Fruit fly (Drosophila melanogaster) whole organism, embryonic: ENCODE data around the gene Phb1.

Experiments
- ATbp ChIP-seq: fragments of 200-800 bp; sonication (Bioruptor generic); optimal IDR thresholded peaks from 2 replicates; lab custom pipeline; 2017; ENCODE audit warnings: missing biosample characterization, mild to moderate bottlenecking, missing genetic modification characterization, missing genetic modification reagents
- Atf-2 ChIP-seq: fragments of 200-800 bp; sonication (Bioruptor generic); optimal IDR thresholded peaks from 2 replicates; lab custom pipeline; 2016; ENCODE audit warnings: missing biosample characterization, missing genetic modification characterization
- Awh ChIP-seq: fragments of 200-800 bp; sonication (Bioruptor generic); IDR thresholded peaks from 2 replicates; pipeline ENCODE4, ENCODE4 v1.3.6; 2022; ENCODE audit warnings: missing biosample characterization, missing genetic modification characterization
- CG10979 ChIP-seq: fragments of 200-800 bp; sonication (Bioruptor generic); optimal IDR thresholded peaks from 2 replicates; lab custom pipeline; 2018; ENCODE audit warnings: missing biosample characterization, mild to moderate bottlenecking, missing genetic modification characterization, moderate library complexity
- CG12219 ChIP-seq: fragments of 200-800 bp; sonication (Bioruptor generic); optimal IDR thresholded peaks from 3 replicates; lab custom pipeline; 2018; ENCODE audit warnings: missing biosample characterization, mild to moderate bottlenecking, missing genetic modification characterization
- CG12236 ChIP-seq: fragments of 200-800 bp; sonication (Bioruptor generic); optimal IDR thresholded peaks from 2 replicates; lab custom pipeline; 2016; ENCODE audit warnings: missing biosample characterization, missing genetic modification characterization
- CG13123 ChIP-seq: fragments of 200-800 bp; sonication (Bioruptor generic); optimal IDR thresholded peaks from 2 replicates; lab custom pipeline; 2016; ENCODE audit warnings: missing biosample characterization, missing genetic modification characterization
- CG13424 ChIP-seq: fragments of 200-800 bp; sonication (Bioruptor generic); optimal IDR thresholded peaks from 2 replicates; lab custom pipeline; 2019; ENCODE audit warnings: missing biosample characterization, mild to moderate bottlenecking, missing genetic modification characterization, moderate library complexity
- CG15269 ChIP-seq: fragments of 200-800 bp; sonication (Bioruptor generic); optimal IDR thresholded peaks from 2 replicates; lab custom pipeline; 2018; ENCODE audit warnings: missing biosample characterization, mild to moderate bottlenecking, missing genetic modification characterization, moderate library complexity
- CG17186 ChIP-seq: fragments of 200-800 bp; sonication (Bioruptor generic); optimal IDR thresholded peaks from 3 replicates; lab custom pipeline; 2017; ENCODE audit warnings: missing biosample characterization, missing genetic modification reagents, missing genetic modification characterization
- CG17568 ChIP-seq: fragments of 200-800 bp; sonication (Bioruptor generic); optimal IDR thresholded peaks from 2 replicates; lab custom pipeline; 2018; ENCODE audit warnings: missing biosample characterization, mild to moderate bottlenecking, missing genetic modification characterization, moderate library complexity
- CG17829 ChIP-seq: fragments of 200-800 bp; optimal IDR thresholded peaks from 2 replicates; lab custom pipeline; 2019; ENCODE audit warnings: missing biosample characterization, mild to moderate bottlenecking, missing genetic modification characterization, moderate library complexity
- CG1832 ChIP-seq: fragments of 200-800 bp; sonication (Bioruptor generic); optimal IDR thresholded peaks from 2 replicates; lab custom pipeline; 2017; ENCODE audit warnings: missing biosample characterization, mild to moderate bottlenecking, missing genetic modification characterization, inconsistent platforms
- CG2129 ChIP-seq: fragments of 200-800 bp; sonication (Bioruptor generic); IDR thresholded peaks from 2 replicates; pipeline ENCODE4 v1.3.6; 2022; ENCODE audit warnings: missing biosample characterization, missing genetic modification characterization; ENCODE audit not compliant: partially characterized antibody
- CG2875 ChIP-seq: fragments of 200-800 bp; sonication (Bioruptor generic); optimal IDR thresholded peaks from 2 replicates; lab custom pipeline; 2017; ENCODE audit warnings: missing biosample characterization, mild to moderate bottlenecking, missing genetic modification characterization, missing genetic modification reagents
- CG30431 ChIP-seq: fragments of 200-800 bp; sonication (Bioruptor generic); optimal IDR thresholded peaks from 2 replicates; lab custom pipeline; 2017; ENCODE audit warnings: missing biosample characterization, missing genetic modification characterization
- CG31365 ChIP-seq: fragments of 200-800 bp; sonication (Bioruptor generic); optimal IDR thresholded peaks from 2 replicates; lab custom pipeline; 2018; ENCODE audit warnings: missing biosample characterization, mild to moderate bottlenecking, missing genetic modification characterization
- CG3838 ChIP-seq: fragments of 200-800 bp; sonication (Bioruptor generic); optimal IDR thresholded peaks from 3 replicates; lab custom pipeline; 2016; ENCODE audit warnings: missing biosample characterization, missing genetic modification characterization
- CG6683 ChIP-seq: fragments of 200-800 bp; sonication (Bioruptor generic); optimal IDR thresholded peaks from 2 replicates; lab custom pipeline; 2017; ENCODE audit warnings: missing biosample characterization, mild to moderate bottlenecking, missing genetic modification characterization, missing genetic modification reagents
- CG9727 ChIP-seq: fragments of 200-800 bp; sonication (Bioruptor generic); optimal IDR thresholded peaks from 3 replicates; lab custom pipeline; 2017; ENCODE audit warnings: missing biosample characterization, mild to moderate bottlenecking, missing genetic modification characterization
- Camta ChIP-seq: fragments of 200-800 bp; sonication (Bioruptor generic); optimal IDR thresholded peaks from 2 replicates; lab custom pipeline; 2016; ENCODE audit warnings: missing biosample characterization, missing genetic modification characterization
- Deaf1 ChIP-seq: fragments of 200-800 bp; optimal IDR thresholded peaks from 3 replicates; lab custom pipeline; 2019; ENCODE audit warnings: missing biosample characterization, mild to moderate bottlenecking, missing genetic modification characterization, moderate library complexity
- Dll ChIP-seq: fragments of 200-800 bp; sonication (Bioruptor generic); IDR thresholded peaks from 4 replicates; pipeline ENCODE4 v1.3.6; 2022; ENCODE audit warnings: missing biosample characterization, missing genetic modification characterization; ENCODE audit not compliant: partially characterized antibody
- E2f1 ChIP-seq: fragments of 200-800 bp; sonication (Bioruptor generic); IDR thresholded peaks from 2 replicates; pipeline ENCODE4 v1.3.6; 2022; ENCODE audit warnings: missing biosample characterization, missing genetic modification characterization
- Eip74EF ChIP-seq, 2 experiments: fragments of 200-800 bp in 1 of 2; fragments of >200 bp in 1 of 2; sonication (Bioruptor generic) in 1 of 2; optimal IDR thresholded peaks; 2 replicates each; lab custom pipeline; 2017 to 2019; ENCODE audit warnings: missing biosample characterization in 2 of 2, missing genetic modification characterization in 2 of 2, mild to moderate bottlenecking in 1 of 2, moderate library complexity in 1 of 2
- Fer1 ChIP-seq: fragments of 200-800 bp; sonication (Bioruptor generic); optimal IDR thresholded peaks from 2 replicates; lab custom pipeline; 2017; ENCODE audit warnings: missing biosample characterization, mild to moderate bottlenecking, missing genetic modification characterization
- Hr39 ChIP-seq: fragments of >200 bp; optimal IDR thresholded peaks from 2 replicates; lab custom pipeline; 2017
- Kr ChIP-seq: fragments of 200-800 bp; sonication (Bioruptor generic); optimal IDR thresholded peaks from 2 replicates; lab custom pipeline; 2017; ENCODE audit warnings: missing biosample characterization, mild to moderate bottlenecking, missing genetic modification characterization
- Lhr ChIP-seq: fragments of 200-800 bp; sonication (Bioruptor generic); optimal IDR thresholded peaks from 3 replicates; lab custom pipeline; 2017; ENCODE audit warnings: mild to moderate bottlenecking, missing biosample characterization, missing genetic modification reagents, missing genetic modification characterization
- NC2β ChIP-seq: fragments of 200-800 bp; sonication (Bioruptor generic); optimal IDR thresholded peaks from 2 replicates; lab custom pipeline; 2016; ENCODE audit warnings: missing biosample characterization, missing genetic modification characterization
- Pdp1 ChIP-seq, 2 experiments: fragments of 200-800 bp; sonication (Bioruptor generic); optimal IDR thresholded peaks; 3 replicates each; lab custom pipeline; 2016; ENCODE audit warnings: missing biosample characterization in 2 of 2, missing genetic modification characterization in 2 of 2, mild to moderate bottlenecking in 1 of 2, moderate library complexity in 1 of 2
- Poxn ChIP-seq: fragments of 200-800 bp; sonication (Bioruptor generic); IDR thresholded peaks from 2 replicates; pipeline ENCODE4 v1.3.6; 2022; ENCODE audit warnings: missing biosample characterization, missing genetic modification characterization
- Sin3A ChIP-seq: fragments of >200 bp; optimal IDR thresholded peaks from 2 replicates; lab custom pipeline; 2018
- Taf1 ChIP-seq: fragments of 200-800 bp; sonication (Bioruptor generic); IDR thresholded peaks from 2 replicates; pipeline ENCODE4 v1.3.6; 2022; ENCODE audit warnings: missing biosample characterization, missing genetic modification characterization
- abd-A ChIP-seq: fragments of 200-800 bp; sonication (Bioruptor generic); optimal IDR thresholded peaks from 3 replicates; lab custom pipeline; 2019; ENCODE audit warnings: missing biosample characterization, mild to moderate bottlenecking, missing genetic modification characterization, moderate library complexity
- dati ChIP-seq: fragments of 200-800 bp; sonication (Bioruptor generic); IDR thresholded peaks from 2 replicates; pipeline ENCODE4 v1.3.6; 2022; ENCODE audit warnings: missing biosample characterization, missing genetic modification characterization
- gem ChIP-seq: fragments of 200-800 bp; sonication (Bioruptor generic); optimal IDR thresholded peaks from 2 replicates; lab custom pipeline; 2019; ENCODE audit warnings: missing biosample characterization, mild to moderate bottlenecking, missing genetic modification characterization, moderate library complexity
- grn ChIP-seq: fragments of 200-800 bp; sonication (Bioruptor generic); optimal IDR thresholded peaks from 3 replicates; lab custom pipeline; 2017; ENCODE audit warnings: missing biosample characterization, missing genetic modification characterization
- gsb ChIP-seq: fragments of 200-800 bp; sonication (Bioruptor generic); IDR thresholded peaks from 2 replicates; pipeline ENCODE4 v1.3.6; 2022; ENCODE audit warnings: missing biosample characterization, missing genetic modification characterization
- ken ChIP-seq: fragments of 200-800 bp; sonication (Bioruptor generic); IDR thresholded peaks from 3 replicates; pipeline ENCODE4 v1.3.6; 2022; ENCODE audit warnings: missing biosample characterization, missing genetic modification characterization
- lab ChIP-seq: fragments of 200-800 bp; sonication (Bioruptor generic); optimal IDR thresholded peaks from 3 replicates; lab custom pipeline; 2017; ENCODE audit warnings: missing biosample characterization, missing genetic modification characterization, mild to moderate bottlenecking, moderate library complexity, missing genetic modification reagents
- p53 ChIP-seq: fragments of 200-800 bp; sonication (Bioruptor generic); optimal IDR thresholded peaks from 2 replicates; lab custom pipeline; 2016; ENCODE audit warnings: missing biosample characterization, missing genetic modification characterization
- row ChIP-seq: fragments of 200-800 bp; sonication (Bioruptor generic); IDR thresholded peaks from 3 replicates; pipeline ENCODE4 v1.3.6; 2022; ENCODE audit warnings: missing biosample characterization, missing genetic modification characterization
- sd ChIP-seq: fragments of 200-800 bp; sonication (Bioruptor generic); optimal IDR thresholded peaks from 3 replicates; lab custom pipeline; 2018; ENCODE audit warnings: missing biosample characterization, mild to moderate bottlenecking, missing genetic modification characterization, moderate library complexity
- unc-4 ChIP-seq: fragments of 200-800 bp; sonication (Bioruptor generic); IDR thresholded peaks from 2 replicates; pipeline ENCODE4 v1.3.6; 2022; ENCODE audit warnings: missing biosample characterization, missing genetic modification characterization; ENCODE audit not compliant: partially characterized antibody
- vvl ChIP-seq: fragments of 200-800 bp; sonication (Bioruptor generic); IDR thresholded peaks from 2 replicates; pipeline ENCODE4 v1.3.6; 2022; ENCODE audit warnings: missing biosample characterization, missing genetic modification characterization

Phb1 gene

DNA sequence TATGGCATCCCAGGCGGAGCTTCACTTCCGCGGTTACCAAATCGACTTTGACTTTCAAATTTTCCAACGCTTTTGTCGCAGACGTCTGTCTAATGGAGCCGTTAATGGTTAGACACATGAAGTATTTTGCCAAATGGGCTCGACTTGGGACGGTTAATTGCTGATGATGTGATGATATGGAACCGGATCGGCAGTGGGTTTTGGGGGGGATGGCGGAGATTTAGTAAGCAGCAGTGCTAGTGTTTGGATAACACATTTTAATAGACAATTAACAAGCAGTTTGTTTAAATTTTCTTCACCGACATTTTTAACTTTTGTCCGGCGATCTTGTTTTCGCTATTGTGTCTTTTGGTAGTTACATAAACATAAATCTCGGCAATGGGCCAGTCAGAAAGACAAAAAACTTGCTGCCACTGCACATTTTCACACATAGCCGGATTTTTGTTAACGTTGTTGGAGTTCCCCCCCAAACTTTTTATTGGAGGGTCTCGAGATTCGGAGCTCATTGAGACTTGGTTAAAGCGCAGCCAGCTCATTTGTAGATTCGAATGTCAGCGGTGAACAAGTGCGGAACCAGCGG lies 14.0 kb downstream of the Phb1 start, which contains the start of gene amd:
Gene amd (plus strand): TSS at position 530 of the 580 bp plus-strand sequence.
- no peak for TF ChIP-seq Taf1 (GFP tag; lab: Robert Waterston, UW)
- TF ChIP-seq dati (GFP tag; lab: Robert Waterston, UW), result no peak
- TF ChIP-seq Sin3A (lab: Kevin White, UChicago), result no peak
- TF ChIP-seq gsb (GFP tag; lab: Robert Waterston, UW), result no peak
- TF ChIP-seq gem (tag; lab: Kevin White, UChicago), result no peak
- TF ChIP-seq Hr39 (lab: Kevin White, UChicago), result no peak
- no peak for TF ChIP-seq Fer1 (GFP tag; lab: Kevin White, UChicago)
- no peak for TF ChIP-seq CG2875 (GFP tag; lab: Kevin White, UChicago)
- peak in 1 of 2 experiments; percentile 53 for TF ChIP-seq Pdp1 (GFP tag; optimal IDR thresholded peaks at IDR 0.05; lab: Kevin White, UChicago)
- TF ChIP-seq CG12236 (GFP tag; lab: Kevin White, UChicago), result no peak
- TF ChIP-seq Eip74EF (GFP tag; optimal IDR thresholded peaks at IDR 0.05; lab: Kevin White, UChicago), result peak in 1 of 2 experiments; percentile 77
- no peak for TF ChIP-seq CG1832 (GFP tag; lab: Kevin White, UChicago)
- no peak for TF ChIP-seq CG2129
- no peak for TF ChIP-seq CG17829
- no peak for TF ChIP-seq CG30431 (GFP tag; lab: Kevin White, UChicago)
- TF ChIP-seq CG10979 (tag; lab: Kevin White, UChicago), result no peak
- TF ChIP-seq row (GFP tag; lab: Robert Waterston, UW), result no peak
- peak; percentile 66; the same call in 1 of the 2 replicates for TF ChIP-seq Awh (GFP tag; lab: Robert Waterston, UW)
- peak; percentile 10 for TF ChIP-seq CG15269
- peak; percentile 49 for TF ChIP-seq grn (GFP tag; lab: Kevin White, UChicago)
- TF ChIP-seq vvl, result peak; percentile 46; the same call in 1 of the 2 replicates
- no peak for TF ChIP-seq CG6683 (GFP tag; lab: Kevin White, UChicago)
- TF ChIP-seq sd (tag; lab: Kevin White, UChicago), result peak; percentile 29
- TF ChIP-seq ATbp (GFP tag; lab: Kevin White, UChicago), result no peak
- TF ChIP-seq Poxn, result no peak
- no peak for TF ChIP-seq CG13123 (GFP tag; lab: Kevin White, UChicago)
- no peak for TF ChIP-seq CG3838 (GFP tag; lab: Kevin White, UChicago)
- no peak for TF ChIP-seq Kr (GFP tag; lab: Kevin White, UChicago)
- no peak for TF ChIP-seq Lhr (GFP tag; lab: Kevin White, UChicago)
- TF ChIP-seq CG17186 (GFP tag; lab: Kevin White, UChicago), result no peak
- TF ChIP-seq CG17568 (GFP tag; lab: Kevin White, UChicago), result no peak
- no peak for TF ChIP-seq Dll (GFP tag; lab: Robert Waterston, UW)
- no peak for TF ChIP-seq Camta (GFP tag; lab: Kevin White, UChicago)
- peak; percentile 72 for TF ChIP-seq abd-A (tag; lab: Kevin White, UChicago)
- TF ChIP-seq Atf-2, result no peak
- TF ChIP-seq unc-4 (GFP tag; lab: Robert Waterston, UW), result no peak
- no peak for TF ChIP-seq CG12219 (GFP tag; lab: Kevin White, UChicago)
- no peak for TF ChIP-seq Deaf1 (tag; lab: Kevin White, UChicago)
- TF ChIP-seq CG13424 (tag; lab: Kevin White, UChicago), result no peak
- no peak for TF ChIP-seq ken (GFP tag; lab: Robert Waterston, UW)
- TF ChIP-seq NC2β (GFP tag; lab: Kevin White, UChicago), result no peak
- TF ChIP-seq CG9727, result no peak
- TF ChIP-seq p53 (GFP tag; lab: Kevin White, UChicago), result no peak
- no peak for TF ChIP-seq lab (GFP tag; lab: Kevin White, UChicago)
- TF ChIP-seq E2f1 (GFP tag; lab: Robert Waterston, UW), result no peak
- TF ChIP-seq CG31365 (tag; lab: Kevin White, UChicago), result no peak
